Worm (Caenorhabditis elegans) whole organism, midembryonic: ENCODE results near the gene F11A5.18.

Experiments
- T22C8.4 ChIP-seq: fragments of 200-800 bp; sonication (Bioruptor generic); IDR thresholded peaks from 2 replicates; pipeline ENCODE4 v1.3.6; 2022; ENCODE audit warnings: missing genetic modification characterization, missing compliant biosample characterization
- cog-1 ChIP-seq: sonication (generic microtip); optimal IDR thresholded peaks from 2 replicates; lab custom pipeline; 2016; ENCODE audit warnings: missing genetic modification characterization, missing compliant biosample characterization
- flt-1 ChIP-seq: fragments of 200-800 bp; sonication (Bioruptor generic); IDR thresholded peaks from 2 replicates; pipeline ENCODE4 v1.3.6; 2022; ENCODE audit warnings: missing genetic modification characterization, missing compliant biosample characterization
- klf-2 ChIP-seq: fragments of 200-800 bp; sonication (Bioruptor generic); conservative IDR thresholded peaks from 2 replicates; pipeline ENCODE4 v1.3.6; 2022; ENCODE audit warnings: missing genetic modification reagents, missing genetic modification characterization, missing compliant biosample characterization
- med-1 ChIP-seq: sonication (generic microtip); optimal IDR thresholded peaks from 2 replicates; lab custom pipeline; 2017; ENCODE audit warnings: missing genetic modification characterization, mild to moderate bottlenecking, missing compliant biosample characterization, antibody characterized with exemption, missing genetic modification reagents; ENCODE audit not compliant: insufficient read depth
- ref-1 ChIP-seq: fragments of 200-800 bp; sonication (Bioruptor generic); conservative IDR thresholded peaks from 2 replicates; pipeline ENCODE4 v1.3.6; 2022; ENCODE audit warnings: missing genetic modification reagents, missing genetic modification characterization, missing compliant biosample characterization
- tab-1 ChIP-seq: fragments of 200-800 bp; sonication (Bioruptor generic); IDR thresholded peaks from 2 replicates; pipeline ENCODE4 v1.3.6; 2022; ENCODE audit warnings: missing genetic modification characterization, missing compliant biosample characterization
- ztf-23 ChIP-seq: fragments of 200-800 bp; sonication (Bioruptor generic); IDR thresholded peaks from 2 replicates; pipeline ENCODE4 v1.3.6; 2022; ENCODE audit warnings: missing genetic modification reagents, missing genetic modification characterization, missing compliant biosample characterization
- ztf-29 ChIP-seq: fragments of 200-800 bp; sonication (Bioruptor generic); IDR thresholded peaks from 2 replicates; pipeline ENCODE4 v1.3.6; 2022; ENCODE audit warnings: missing genetic modification reagents, missing genetic modification characterization, missing compliant biosample characterization

F11A5.18 gene

ce11 chrV:16192114-16192513, 10.6 kb upstream of the F11A5.18 start, which contains the start of gene srh-279:
Gene srh-279, plus strand, starts transcription at chrV:16192414.
- TF ChIP-seq med-1 (GFP tag; lab: Kevin White, UChicago) = no peak
- no peak for TF ChIP-seq flt-1
- TF ChIP-seq cog-1 (tag; lab: Kevin White, UChicago) = no peak
- no peak for TF ChIP-seq ref-1
- no peak for TF ChIP-seq T22C8.4 (GFP tag; lab: Robert Waterston, UW)
- no peak for TF ChIP-seq tab-1 (GFP tag; lab: Robert Waterston, UW)
- TF ChIP-seq klf-2 = no peak

DNA sequence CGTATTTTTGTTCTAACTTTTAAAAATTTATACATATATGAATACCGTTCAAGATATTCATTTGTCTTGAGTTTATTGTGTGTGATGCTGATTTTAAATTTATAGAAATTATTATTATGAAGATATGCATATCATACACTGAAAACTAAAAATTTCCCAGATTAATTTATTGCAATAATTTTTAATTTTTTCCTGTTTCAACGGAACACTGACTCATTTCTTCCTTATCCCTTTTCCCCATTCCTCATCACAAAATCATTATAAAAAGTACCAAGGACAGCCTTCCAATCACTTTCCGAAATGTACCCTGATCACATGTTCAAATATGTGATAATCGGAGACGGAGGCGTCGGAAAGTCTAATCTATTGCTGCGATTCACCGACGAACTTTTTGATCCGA, 8.1 kb upstream of the F11A5.18 start, which contains the start of gene rabr-4:
Gene rabr-4 (plus strand): TSS at position 301 of the 400 bp plus-strand sequence.
- TF ChIP-seq ref-1 (no peak), tab-1 (GFP tag; lab: Robert Waterston, UW) (no peak), med-1 (GFP tag; lab: Kevin White, UChicago) (no peak), ztf-23 (GFP tag; lab: Robert Waterston, UW) (no peak), klf-2 (no peak), ztf-29 (GFP tag; lab: Robert Waterston, UW) (no peak), flt-1 (no peak), cog-1 (tag; lab: Kevin White, UChicago) (no peak)

ce11 chrV:16195379-16195778, 7.3 kb upstream of the F11A5.18 start, which contains the start of gene rabr-3:
Gene rabr-3, plus strand, starts transcription at chrV:16195679.
- TF ChIP-seq flt-1 (no peak), ztf-23 (GFP tag; lab: Robert Waterston, UW) (no peak), ref-1 (no peak), ztf-29 (GFP tag; lab: Robert Waterston, UW) (no peak), klf-2 (no peak), T22C8.4 (GFP tag; lab: Robert Waterston, UW) (no peak), tab-1 (GFP tag; lab: Robert Waterston, UW) (no peak), cog-1 (tag; lab: Kevin White, UChicago) (no peak), med-1 (GFP tag; lab: Kevin White, UChicago) (no peak)

- TF ChIP-seq ztf-29 (GFP tag; lab: Robert Waterston, UW) = no peak
- no peak for TF ChIP-seq ztf-23 (GFP tag; lab: Robert Waterston, UW)
- TF ChIP-seq ref-1 = no peak
- TF ChIP-seq klf-2 = no peak
- TF ChIP-seq med-1 (GFP tag; lab: Kevin White, UChicago) = no peak
- no peak for TF ChIP-seq T22C8.4 (GFP tag; lab: Robert Waterston, UW)
- TF ChIP-seq tab-1 (GFP tag; lab: Robert Waterston, UW) = no peak
- TF ChIP-seq flt-1 = no peak
- no peak for TF ChIP-seq cog-1 (tag; lab: Kevin White, UChicago)
Observed at ce11 chrV:16198016-16198415, 4.7 kb upstream of the F11A5.18 start, which contains the start of gene F11A5.5. Gene F11A5.5, plus strand, starts transcription at chrV:16198316.

DNA sequence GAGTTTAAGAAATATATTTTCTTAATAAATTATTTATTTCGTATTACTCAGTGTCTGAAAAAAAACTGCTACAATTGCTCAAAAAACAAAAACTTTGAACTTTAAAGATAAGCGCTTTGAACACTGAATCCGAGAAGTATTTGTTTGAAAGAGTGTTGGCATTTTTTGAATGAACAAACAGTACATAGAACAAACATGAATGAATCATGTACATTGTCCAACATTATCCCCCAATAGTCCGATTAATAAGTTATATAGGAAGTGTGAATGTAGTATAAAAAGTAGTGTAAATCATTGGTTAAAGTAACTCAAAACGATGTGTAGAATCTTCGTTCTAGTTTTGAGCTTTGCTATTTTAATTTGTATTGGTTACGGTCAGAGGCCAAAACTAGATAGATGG, 988 bp upstream of the F11A5.18 start, which contains the start of gene F11A5.17:
Gene F11A5.17 (plus strand): TSS at position 301 of the 400 bp plus-strand sequence.
- no peak for TF ChIP-seq ztf-23 (GFP tag; lab: Robert Waterston, UW)
- no peak for TF ChIP-seq tab-1 (GFP tag; lab: Robert Waterston, UW)
- TF ChIP-seq ztf-29 (GFP tag; lab: Robert Waterston, UW) = no peak
- no peak for TF ChIP-seq klf-2
- TF ChIP-seq cog-1 (tag; lab: Kevin White, UChicago) = no peak
- TF ChIP-seq ref-1 = no peak
- TF ChIP-seq flt-1 = no peak
- TF ChIP-seq med-1 (GFP tag; lab: Kevin White, UChicago) = no peak
- no peak for TF ChIP-seq T22C8.4 (GFP tag; lab: Robert Waterston, UW)

DNA sequence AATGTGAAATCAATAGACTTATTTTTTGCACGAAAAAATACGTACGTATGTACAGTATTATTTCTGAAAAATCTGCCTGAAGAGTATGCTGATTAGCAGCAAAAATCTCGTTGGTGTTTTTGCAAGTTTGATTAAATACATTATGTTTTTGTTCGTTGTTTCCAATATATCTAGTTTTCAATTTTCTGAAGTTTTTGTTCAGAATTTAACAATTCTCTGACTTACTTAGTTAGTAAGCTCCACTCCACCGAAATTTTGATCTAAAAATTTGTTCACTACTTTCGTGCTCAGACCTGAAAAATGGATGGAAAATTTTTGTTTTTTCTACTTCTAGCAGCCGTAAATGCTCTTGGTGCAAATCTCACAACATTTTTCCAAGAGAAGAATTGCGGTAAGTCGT, 2.2 kb downstream of the F11A5.18 start, which contains the start of gene irld-26:
Gene irld-26 (plus strand): TSS at position 301 of the 400 bp plus-strand sequence.
- TF ChIP-seq flt-1 (no peak), ref-1 (no peak), med-1 (GFP tag; lab: Kevin White, UChicago) (no peak), ztf-29 (GFP tag; lab: Robert Waterston, UW) (no peak), cog-1 (tag; lab: Kevin White, UChicago) (no peak), tab-1 (GFP tag; lab: Robert Waterston, UW) (no peak), klf-2 (no peak), T22C8.4 (GFP tag; lab: Robert Waterston, UW) (no peak), ztf-23 (GFP tag; lab: Robert Waterston, UW) (no peak)

ce11 chrV:16209837-16210236, 7.1 kb downstream of the F11A5.18 start, which contains the start of gene oac-15:
Gene oac-15, minus strand, starts transcription at chrV:16209937.
- TF ChIP-seq med-1 (GFP tag; lab: Kevin White, UChicago) (no peak), cog-1 (tag; lab: Kevin White, UChicago) (no peak), ref-1 (no peak), flt-1 (no peak), tab-1 (GFP tag; lab: Robert Waterston, UW) (no peak), T22C8.4 (GFP tag; lab: Robert Waterston, UW) (no peak), ztf-29 (GFP tag; lab: Robert Waterston, UW) (no peak), ztf-23 (GFP tag; lab: Robert Waterston, UW) (no peak), klf-2 (no peak)

DNA sequence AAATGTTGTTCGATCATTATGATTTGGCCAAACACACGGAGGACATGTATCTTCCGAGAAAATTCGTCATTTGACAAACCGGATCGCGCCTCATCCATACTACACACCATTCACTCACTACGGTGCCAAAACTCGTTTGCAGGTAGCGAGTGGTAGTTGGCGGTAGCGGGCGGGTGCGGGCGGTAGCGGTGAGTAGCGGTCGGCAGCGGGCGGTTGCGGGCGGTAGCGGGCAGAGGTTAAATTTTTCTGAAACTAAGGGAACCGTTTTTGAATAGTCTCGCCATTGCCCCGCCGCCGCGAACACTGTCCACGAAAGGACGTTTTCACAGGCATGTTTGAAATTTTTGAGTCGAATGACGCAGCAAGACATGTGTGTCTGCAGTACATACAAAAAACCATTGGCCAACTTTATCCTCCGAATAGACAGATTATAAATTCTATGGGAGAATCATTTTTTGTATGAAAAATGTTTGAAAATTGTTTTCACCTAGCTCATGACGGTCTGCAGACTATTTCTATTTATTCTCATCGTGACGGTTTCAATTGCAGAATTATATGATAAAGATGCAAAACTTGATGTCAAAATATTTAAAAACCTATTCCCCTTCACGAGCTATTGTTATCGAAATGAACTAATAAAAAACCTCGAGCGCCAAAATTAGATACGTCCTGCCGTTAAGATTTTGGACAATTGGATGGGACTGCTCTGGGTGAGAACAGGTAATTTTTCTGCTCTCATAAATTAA, 7.7 kb downstream of the F11A5.18 start, which contains the start of gene F11A5.16:
Gene F11A5.16 (plus strand): TSS at position 696 of the 746 bp plus-strand sequence.
- TF ChIP-seq tab-1 (GFP tag; lab: Robert Waterston, UW) (0 out of 2 replicates have a peak, but pooled peaks have one; percentile 18), ztf-23 (GFP tag; lab: Robert Waterston, UW) (no peak)

DNA sequence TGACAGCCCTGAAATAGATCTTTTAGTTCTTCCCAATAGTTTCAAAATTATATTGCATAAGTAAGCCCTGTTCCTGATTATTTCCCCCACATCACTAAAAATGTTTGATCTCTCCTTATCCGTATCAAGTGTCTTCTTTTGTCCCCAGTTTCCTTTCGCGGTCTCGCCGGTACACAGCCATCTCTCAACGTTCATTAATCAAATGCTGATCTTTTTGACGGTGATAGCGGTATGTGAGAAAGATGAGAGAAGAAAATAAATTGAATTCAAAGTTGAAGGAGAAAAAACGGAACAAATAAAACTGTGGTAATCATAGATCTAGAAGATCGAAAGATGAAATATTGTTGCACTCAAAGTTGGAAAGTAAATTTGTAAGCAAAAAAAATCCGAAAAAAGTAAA, 9.0 kb downstream of the F11A5.18 start:
- no peak for TF ChIP-seq ztf-23 (GFP tag; lab: Robert Waterston, UW)
- no peak for TF ChIP-seq T22C8.4 (GFP tag; lab: Robert Waterston, UW)
- no peak for TF ChIP-seq tab-1 (GFP tag; lab: Robert Waterston, UW)
- no peak for TF ChIP-seq klf-2
- TF ChIP-seq med-1 (GFP tag; lab: Kevin White, UChicago) = no peak
- no peak for TF ChIP-seq ztf-29 (GFP tag; lab: Robert Waterston, UW)
- TF ChIP-seq flt-1 = no peak
- no peak for TF ChIP-seq cog-1 (tag; lab: Kevin White, UChicago)
- TF ChIP-seq ref-1 = no peak
